Fruit fly (Drosophila melanogaster) whole organism, prepupa: Measurements from ENCODE around the gene Sse.

Experiments used
- Blimp-1 ChIP-seq: fragments of 200-800 bp; sonication (Bioruptor generic); optimal IDR thresholded peaks from 3 replicates; lab custom pipeline; 2017; ENCODE audit warnings: missing biosample characterization, missing genetic modification characterization, mild to moderate bottlenecking, moderate library complexity, missing genetic modification reagents
- CG10631 ChIP-seq: fragments of 200-800 bp; sonication (Bioruptor generic); optimal IDR thresholded peaks from 2 replicates; lab custom pipeline; 2016; ENCODE audit warnings: missing biosample characterization, missing genetic modification characterization
- CG11762 ChIP-seq: fragments of 200-800 bp; sonication (Bioruptor generic); optimal IDR thresholded peaks from 3 replicates; lab custom pipeline; 2016; ENCODE audit warnings: missing biosample characterization, missing genetic modification characterization; ENCODE audit not compliant: insufficient read depth
- CG1621 ChIP-seq: fragments of 200-800 bp; sonication (Bioruptor generic); optimal IDR thresholded peaks from 3 replicates; lab custom pipeline; 2018; ENCODE audit warnings: missing biosample characterization, mild to moderate bottlenecking, missing genetic modification characterization
- CG16779 ChIP-seq: fragments of 200-800 bp; sonication (Bioruptor generic); optimal IDR thresholded peaks from 3 replicates; lab custom pipeline; 2017; ENCODE audit warnings: missing biosample characterization, mild to moderate bottlenecking, missing genetic modification characterization
- CG3032 ChIP-seq: fragments of 200-800 bp; optimal IDR thresholded peaks from 2 replicates; lab custom pipeline; 2019; ENCODE audit warnings: missing biosample characterization, mild to moderate bottlenecking, missing genetic modification characterization, moderate library complexity
- CG32006 ChIP-seq: fragments of 200-800 bp; sonication (Bioruptor generic); optimal IDR thresholded peaks from 3 replicates; lab custom pipeline; 2017; ENCODE audit warnings: missing biosample characterization, mild to moderate bottlenecking, missing genetic modification characterization
- CG34406 ChIP-seq: fragments of 200-800 bp; sonication (Bioruptor generic); optimal IDR thresholded peaks from 3 replicates; lab custom pipeline; 2016; ENCODE audit warnings: missing biosample characterization, missing genetic modification characterization
- CG3919 ChIP-seq: fragments of 200-800 bp; sonication (Bioruptor generic); optimal IDR thresholded peaks from 3 replicates; lab custom pipeline; 2016; ENCODE audit warnings: missing biosample characterization, missing genetic modification characterization
- CG4318 ChIP-seq: fragments of 200-800 bp; sonication (Bioruptor generic); optimal IDR thresholded peaks from 3 replicates; lab custom pipeline; 2017; ENCODE audit warnings: missing biosample characterization, mild to moderate bottlenecking, missing genetic modification characterization
- CG6163 ChIP-seq: fragments of 200-800 bp; sonication (Bioruptor generic); IDR thresholded peaks from 3 replicates; pipeline ENCODE4 v1.3.6; 2022; ENCODE audit warnings: missing biosample characterization, missing genetic modification characterization
- CG6792 ChIP-seq: fragments of 200-800 bp; sonication (Bioruptor generic); optimal IDR thresholded peaks from 3 replicates; lab custom pipeline; 2016; ENCODE audit warnings: missing biosample characterization, missing genetic modification characterization
- CG6808 ChIP-seq: fragments of 200-800 bp; sonication (Bioruptor generic); optimal IDR thresholded peaks from 3 replicates; lab custom pipeline; 2017; ENCODE audit warnings: missing biosample characterization, missing genetic modification characterization, mild to moderate bottlenecking, moderate library complexity, missing genetic modification reagents
- CG6854 ChIP-seq: fragments of 200-800 bp; sonication (Bioruptor generic); optimal IDR thresholded peaks from 2 replicates; lab custom pipeline; 2017; ENCODE audit warnings: missing biosample characterization, mild to moderate bottlenecking, missing genetic modification characterization
- CG7368 ChIP-seq: fragments of 200-800 bp; sonication (Bioruptor generic); optimal IDR thresholded peaks from 3 replicates; lab custom pipeline; 2016; ENCODE audit warnings: missing biosample characterization, missing genetic modification characterization
- CG8319 ChIP-seq: fragments of 200-800 bp; sonication (Bioruptor generic); optimal IDR thresholded peaks from 3 replicates; lab custom pipeline; 2016; ENCODE audit warnings: missing biosample characterization, missing genetic modification characterization
- CG9139 ChIP-seq: fragments of 200-800 bp; sonication (Bioruptor generic); optimal IDR thresholded peaks from 3 replicates; lab custom pipeline; 2017; ENCODE audit warnings: missing biosample characterization, mild to moderate bottlenecking, missing genetic modification characterization
- Eip75B ChIP-seq: fragments of 200-800 bp; sonication (Bioruptor generic); optimal IDR thresholded peaks from 3 replicates; lab custom pipeline; 2016; ENCODE audit warnings: missing biosample characterization, missing genetic modification characterization
- Eip78C ChIP-seq: fragments of 200-800 bp; sonication (Bioruptor generic); peaks from one replicate; lab custom pipeline; 2016; ENCODE audit warnings: missing biosample characterization, missing genetic modification characterization
- Gug ChIP-seq: fragments of 200-800 bp; sonication (Bioruptor generic); IDR thresholded peaks from 2 replicates; pipeline ENCODE4 v1.3.6; 2022; ENCODE audit warnings: missing biosample characterization, missing genetic modification characterization
- Hr4 ChIP-seq: fragments of 200-800 bp; sonication (Bioruptor generic); optimal IDR thresholded peaks from 3 replicates; lab custom pipeline; 2016; ENCODE audit warnings: missing biosample characterization, missing genetic modification characterization
- Lpt ChIP-seq: fragments of 200-800 bp; sonication (Bioruptor generic); optimal IDR thresholded peaks from 3 replicates; lab custom pipeline; 2016; ENCODE audit warnings: missing biosample characterization, missing genetic modification characterization
- Met ChIP-seq: fragments of 200-800 bp; sonication (Bioruptor generic); optimal IDR thresholded peaks from 3 replicates; lab custom pipeline; 2016; ENCODE audit warnings: missing biosample characterization, missing genetic modification characterization
- Sox102F ChIP-seq: fragments of 200-800 bp; sonication (Bioruptor generic); optimal IDR thresholded peaks from 2 replicates; lab custom pipeline; 2016; ENCODE audit warnings: missing biosample characterization, mild to moderate bottlenecking, missing genetic modification characterization
- Sox14 ChIP-seq: fragments of 200-800 bp; sonication (Bioruptor generic); optimal IDR thresholded peaks from 3 replicates; lab custom pipeline; 2016; ENCODE audit warnings: missing biosample characterization, missing genetic modification characterization
- Sox15 ChIP-seq: fragments of 200-800 bp; sonication (Bioruptor generic); optimal IDR thresholded peaks from 3 replicates; lab custom pipeline; 2016; ENCODE audit warnings: missing biosample characterization, missing genetic modification characterization
- achi ChIP-seq: fragments of 200-800 bp; sonication (Bioruptor generic); optimal IDR thresholded peaks from 3 replicates; lab custom pipeline; 2016; ENCODE audit warnings: missing biosample characterization, missing genetic modification characterization
- dac ChIP-seq: fragments of 200-800 bp; sonication (Bioruptor generic); optimal IDR thresholded peaks from 2 replicates; lab custom pipeline; 2017; ENCODE audit warnings: missing biosample characterization, mild to moderate bottlenecking, missing genetic modification characterization
- dsx ChIP-seq: fragments of 200-800 bp; optimal IDR thresholded peaks from 3 replicates; lab custom pipeline; 2019; ENCODE audit warnings: missing biosample characterization, mild to moderate bottlenecking, missing genetic modification characterization, moderate library complexity; ENCODE audit not compliant: poor library complexity, severe bottlenecking
- eg ChIP-seq: fragments of 200-800 bp; sonication (Bioruptor generic); IDR thresholded peaks from 3 replicates; pipeline ENCODE4 v1.3.6; 2022; ENCODE audit warnings: missing biosample characterization, missing genetic modification characterization
- fd59A ChIP-seq: fragments of 200-800 bp; sonication (Bioruptor generic); optimal IDR thresholded peaks from 2 replicates; lab custom pipeline; 2017; ENCODE audit warnings: missing biosample characterization, mild to moderate bottlenecking, missing genetic modification characterization, missing genetic modification reagents
- fd85E ChIP-seq: fragments of 200-800 bp; sonication (Bioruptor generic); optimal IDR thresholded peaks from 3 replicates; lab custom pipeline; 2016; ENCODE audit warnings: missing biosample characterization, missing genetic modification characterization
- fkh ChIP-seq: fragments of 200-800 bp; sonication (Bioruptor generic); optimal IDR thresholded peaks from 3 replicates; lab custom pipeline; 2017; ENCODE audit warnings: missing biosample characterization, mild to moderate bottlenecking, missing genetic modification characterization, moderate library complexity
- lz ChIP-seq: fragments of 200-800 bp; sonication (Bioruptor generic); optimal IDR thresholded peaks from 3 replicates; lab custom pipeline; 2016; ENCODE audit warnings: missing biosample characterization, missing genetic modification characterization
- net ChIP-seq: fragments of 200-800 bp; sonication (Bioruptor generic); optimal IDR thresholded peaks from 3 replicates; lab custom pipeline; 2016; ENCODE audit warnings: missing biosample characterization, missing genetic modification characterization
- ss ChIP-seq, 2 experiments: fragments of 200-800 bp; sonication (Bioruptor generic); optimal IDR thresholded peaks; 2 replicates in 1 of 2; 3 replicates in 1 of 2; lab custom pipeline; 2017 to 2018; ENCODE audit warnings: mild to moderate bottlenecking in 2 of 2, missing biosample characterization in 2 of 2, missing genetic modification characterization in 2 of 2, moderate library complexity in 1 of 2
- svp ChIP-seq: fragments of 200-800 bp; sonication (Bioruptor generic); peaks from one replicate; lab custom pipeline; 2016; ENCODE audit warnings: missing biosample characterization, missing genetic modification characterization
- topi ChIP-seq: fragments of 200-800 bp; sonication (Bioruptor generic); optimal IDR thresholded peaks from 3 replicates; lab custom pipeline; 2016; ENCODE audit warnings: missing biosample characterization, missing genetic modification characterization
- vri ChIP-seq: fragments of 200-800 bp; sonication (Bioruptor generic); optimal IDR thresholded peaks from 3 replicates; lab custom pipeline; 2016; ENCODE audit warnings: missing biosample characterization, mild to moderate bottlenecking, missing genetic modification characterization

The Sse gene

dm6 chr3L:5635237-5636025 is 26.6 kb downstream of the Sse start (continued):
- TF ChIP-seq CG6808, result peak; percentile 33
- TF ChIP-seq fd85E, result no peak
- no peak for TF ChIP-seq CG6854 (GFP tag; lab: Kevin White, UChicago)
- TF ChIP-seq CG6163 (GFP tag; lab: Robert Waterston, UW), result peak; percentile 44; the same call in 2 of the 3 replicates
- no peak for TF ChIP-seq CG9139 (GFP tag; lab: Kevin White, UChicago)
- TF ChIP-seq topi (GFP tag; lab: Kevin White, UChicago), result peak; percentile 8
- no peak for TF ChIP-seq CG1621 (tag; lab: Kevin White, UChicago)
- peak; percentile 21 for TF ChIP-seq Sox15
- TF ChIP-seq Eip75B, result peak; percentile 7
- peak; percentile 50 for TF ChIP-seq Sox14 (GFP tag; lab: Kevin White, UChicago)
- peak; percentile 6 for TF ChIP-seq CG4318 (GFP tag; lab: Kevin White, UChicago)
- TF ChIP-seq fd59A (GFP tag; lab: Kevin White, UChicago), result peak; percentile 12
- TF ChIP-seq CG34406 (GFP tag; lab: Kevin White, UChicago), result peak; percentile 29
- TF ChIP-seq Sox102F (GFP tag; lab: Kevin White, UChicago), result no peak
- peak; percentile 34; the same call in 1 of the 3 replicates for TF ChIP-seq eg (GFP tag; lab: Robert Waterston, UW)
- no peak for TF ChIP-seq CG8319 (GFP tag; lab: Kevin White, UChicago)
- TF ChIP-seq lz (GFP tag; lab: Kevin White, UChicago), result peak; percentile 19
- TF ChIP-seq CG6792 (GFP tag; lab: Kevin White, UChicago), result peak; percentile 36
- peak; percentile 41 for TF ChIP-seq net (GFP tag; lab: Kevin White, UChicago)
- TF ChIP-seq CG3919 (GFP tag; lab: Kevin White, UChicago), result peak; percentile 55
- no peak for TF ChIP-seq Blimp-1 (GFP tag; lab: Kevin White, UChicago)
- TF ChIP-seq Lpt (GFP tag; lab: Kevin White, UChicago), result no peak
- no peak for TF ChIP-seq CG16779 (tag; lab: Kevin White, UChicago)
- TF ChIP-seq CG11762 (GFP tag; lab: Kevin White, UChicago), result peak; percentile 14
- peak; percentile 64 for TF ChIP-seq CG10631 (GFP tag; lab: Kevin White, UChicago)
- TF ChIP-seq CG3032, result peak; percentile 39
- TF ChIP-seq Hr4 (GFP tag; lab: Kevin White, UChicago), result peak; percentile 54
- no peak for TF ChIP-seq CG7368
- TF ChIP-seq Met (GFP tag; lab: Kevin White, UChicago), result peak; percentile 4
- TF ChIP-seq dac (GFP tag; lab: Kevin White, UChicago), result peak; percentile 21

dm6 chr3L:5634188-5634894 is 27.7 kb downstream of the Sse start:
- TF ChIP-seq dsx (peak; percentile 59), CG7368 (no peak), achi (GFP tag; lab: Kevin White, UChicago) (peak; percentile 56), Blimp-1 (GFP tag; lab: Kevin White, UChicago) (peak; percentile 98), ss (GFP tag; optimal IDR thresholded peaks at IDR 0.05; lab: Kevin White, UChicago) (peak in 1 of 2 experiments; percentile 15), CG6163 (GFP tag; lab: Robert Waterston, UW) (0 out of 3 replicates have a peak, but pooled peaks have one; percentile 7), svp (no peak), CG10631 (GFP tag; lab: Kevin White, UChicago) (no peak), Lpt (GFP tag; lab: Kevin White, UChicago) (peak; percentile 15), Gug (GFP tag; lab: Robert Waterston, UW) (no peak), vri (GFP tag; lab: Kevin White, UChicago) (peak; percentile 19), CG9139 (GFP tag; lab: Kevin White, UChicago) (no peak), CG6854 (GFP tag; lab: Kevin White, UChicago) (peak; percentile 51), Met (GFP tag; lab: Kevin White, UChicago) (peak; percentile 56), Eip78C (GFP tag; lab: Kevin White, UChicago) (peak; percentile 56), fkh (GFP tag; lab: Kevin White, UChicago) (peak; percentile 29), CG32006 (peak; percentile 2)
